Worm (Caenorhabditis elegans) whole organism, early embryonic: ENCODE measurements around the gene flp-27.

ENCODE experiments used
- B0310.2 ChIP-seq: sonication (generic microtip); optimal IDR thresholded peaks from 2 replicates; lab custom pipeline; 2016; ENCODE audit warnings: mild to moderate bottlenecking, missing genetic modification characterization, missing compliant biosample characterization
- F13C5.2 ChIP-seq: sonication (generic microtip); optimal IDR thresholded peaks from 2 replicates; lab custom pipeline; 2017; ENCODE audit warnings: mild to moderate bottlenecking, missing genetic modification characterization, inconsistent platforms, missing compliant biosample characterization
- ama-1 ChIP-seq: fragments of 150-350 bp; optimal IDR thresholded peaks from 2 replicates; lab custom pipeline; 2014
- ets-7 ChIP-seq: sonication (generic microtip); optimal IDR thresholded peaks from 2 replicates; lab custom pipeline; 2016; ENCODE audit warnings: missing genotype, missing genetic modification characterization, missing compliant biosample characterization
- flt-1 ChIP-seq: fragments of 200-800 bp; sonication (Bioruptor generic); IDR thresholded peaks from 2 replicates; pipeline ENCODE4 v1.3.6; 2022; ENCODE audit warnings: missing genetic modification characterization, missing compliant biosample characterization
- hnd-1 ChIP-seq: sonication (generic microtip); optimal IDR thresholded peaks from 2 replicates; lab custom pipeline; 2016; ENCODE audit warnings: missing genetic modification characterization, missing compliant biosample characterization
- scrt-1 ChIP-seq: fragments of 200-800 bp; sonication (Bioruptor generic); IDR thresholded peaks from 2 replicates; pipeline ENCODE4 v1.3.6; 2022; ENCODE audit warnings: missing genetic modification characterization, missing compliant biosample characterization
- tbx-11 ChIP-seq: fragments of 200-800 bp; sonication (Bioruptor generic); IDR thresholded peaks from 2 replicates; pipeline ENCODE4 v1.3.6; 2022; ENCODE audit warnings: missing genetic modification characterization, missing compliant biosample characterization
- tbx-37 ChIP-seq: fragments of 200-800 bp; sonication (Bioruptor generic); conservative IDR thresholded peaks from 2 replicates; pipeline ENCODE4 v1.3.6; 2022; ENCODE audit warnings: missing genetic modification reagents, missing genetic modification characterization, missing compliant biosample characterization
- tra-4 ChIP-seq: sonication (generic microtip); optimal IDR thresholded peaks from 2 replicates; lab custom pipeline; 2017; ENCODE audit warnings: missing genetic modification characterization, missing compliant biosample characterization

DNA sequence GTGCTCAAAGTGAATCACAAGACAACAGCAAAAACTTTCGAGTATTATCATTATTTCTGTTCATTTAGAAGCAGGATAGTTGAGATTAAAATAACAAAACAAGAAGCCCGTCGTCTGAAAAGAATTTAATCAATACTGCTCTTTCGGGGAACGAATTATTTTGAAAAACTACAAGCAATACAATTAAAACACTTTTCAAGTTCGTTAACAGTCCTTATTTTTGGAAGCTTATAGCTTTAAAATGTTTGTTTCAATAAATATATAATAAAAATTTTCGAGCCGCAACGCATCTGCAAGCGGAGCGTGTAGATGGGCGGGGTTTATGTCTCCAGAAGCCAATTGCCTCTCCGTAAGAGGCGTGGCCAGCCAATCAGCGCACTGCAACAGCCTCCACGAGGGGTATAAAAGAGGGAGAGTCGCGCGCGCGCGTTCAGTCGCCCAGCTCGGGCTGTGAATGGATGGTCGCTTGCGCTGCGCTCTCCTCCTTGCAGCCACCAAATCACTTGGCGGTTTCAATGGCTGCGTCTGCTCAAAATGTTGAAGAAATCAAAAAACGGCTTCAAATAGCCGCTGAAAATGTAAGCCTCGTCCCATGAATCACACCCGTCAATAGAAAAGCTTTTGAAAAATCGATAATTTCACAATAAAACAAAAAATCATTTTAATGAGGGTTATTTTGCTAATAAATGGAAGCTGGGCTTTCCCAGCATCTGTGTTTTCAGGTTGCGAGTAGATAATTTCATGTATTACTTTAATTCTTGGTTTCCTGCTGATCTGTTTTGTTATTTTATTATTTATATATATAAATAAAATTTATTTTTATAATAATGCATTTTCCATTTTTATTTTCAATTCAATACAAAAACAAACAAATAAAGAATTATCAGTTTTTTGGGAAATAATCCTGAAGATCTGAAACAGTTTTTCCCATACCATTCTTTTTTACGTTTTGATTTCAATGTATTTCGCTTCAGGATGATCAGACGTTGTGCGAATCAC is 19.8 kb upstream of the flp-27 start, which contains the start of the genes ift-43 and mdt-26:
- TF ChIP-seq hnd-1 (tag; lab: Kevin White, UChicago), result no peak
- peak; percentile 54; the same call in 1 of the 2 replicates for TF ChIP-seq flt-1 (GFP tag; lab: Robert Waterston, UW)
- peak; percentile 67 for TF ChIP-seq tbx-11 (GFP tag; lab: Robert Waterston, UW)
- peak; percentile 98 for TF ChIP-seq ama-1 (lab: Kevin White, UChicago)
- peak; percentile 76 for TF ChIP-seq scrt-1 (GFP tag; lab: Robert Waterston, UW)
- TF ChIP-seq ets-7 (tag; lab: Kevin White, UChicago), result no peak
- no peak for TF ChIP-seq tra-4
- TF ChIP-seq F13C5.2 (tag; lab: Kevin White, UChicago), result peak; percentile 46
- TF ChIP-seq B0310.2 (tag; lab: Kevin White, UChicago), result peak; percentile 24
- peak; percentile 5; the same call in 1 of the 2 replicates for TF ChIP-seq tbx-37
